Worm (Caenorhabditis elegans): ENCODE measurements around the gene C06A8.6.

DNA sequence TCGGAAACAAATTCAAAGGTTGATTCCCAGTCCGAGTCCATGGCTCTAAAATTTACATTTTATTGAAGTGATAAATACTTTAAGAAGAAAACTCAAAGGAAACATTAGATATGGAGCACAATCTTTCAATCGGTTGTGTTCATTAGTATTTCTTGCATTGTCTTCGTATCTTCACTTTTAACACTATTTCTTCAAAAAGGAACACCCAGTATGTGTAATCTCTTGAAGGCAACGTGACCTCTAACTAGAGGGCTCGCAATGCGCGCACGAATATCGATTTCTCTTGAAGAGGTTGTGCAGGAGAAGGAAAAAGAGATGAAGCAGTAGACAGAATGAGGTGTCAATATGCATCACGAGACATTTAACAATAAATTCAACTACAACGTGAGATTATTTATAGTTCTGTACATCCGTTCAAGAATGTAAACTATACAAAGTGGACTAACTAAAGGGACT lies 17.2 kb upstream of the C06A8.6 start, which contains the start of the genes B0228.6 and B0228.1:
- TF ChIP-seq lim-7 (GFP tag; IDR thresholded peaks at IDR 0.05) (no peak), snpc-4 (tag; optimal IDR thresholded peaks at IDR 0.05) (no peak), ztf-11 (tag; optimal IDR thresholded peaks at IDR 0.05) (no peak), ceh-28 (tag; optimal IDR thresholded peaks at IDR 0.05) (no peak), F37D6.2 (tag; optimal IDR thresholded peaks at IDR 0.05) (no peak), unc-39 (tag; optimal IDR thresholded peaks at IDR 0.05) (no peak), egl-27 (tag; optimal IDR thresholded peaks at IDR 0.05) (no peak), unc-62 (GFP tag; optimal IDR thresholded peaks at IDR 0.05 in 1 of 2) (no peak), unc-62 (tag; optimal IDR thresholded peaks at IDR 0.05) (no peak), Y105C5A.15 (GFP tag; IDR thresholded peaks at IDR 0.05) (no peak), skn-1 (tag; optimal IDR thresholded peaks at IDR 0.05) (no peak)

Data from whole organism, L4 larva.